Worm (Caenorhabditis elegans) whole organism, late embryonic: ENCODE measurements around the gene col-12.

Experiments used
- fkh-10 ChIP-seq: fragments of 150-350 bp; optimal IDR thresholded peaks from 2 replicates; lab custom pipeline; 2014; ENCODE audit warnings: missing biosample characterization, missing genetic modification reagents, missing genetic modification characterization
- rnt-1 ChIP-seq: sonication (generic microtip); optimal IDR thresholded peaks from 2 replicates; lab custom pipeline; 2016; ENCODE audit warnings: missing genetic modification characterization, missing compliant biosample characterization
- unc-86 ChIP-seq: sonication (generic microtip); optimal IDR thresholded peaks from 2 replicates; lab custom pipeline; 2016; ENCODE audit warnings: missing genetic modification characterization, missing compliant biosample characterization

DNA sequence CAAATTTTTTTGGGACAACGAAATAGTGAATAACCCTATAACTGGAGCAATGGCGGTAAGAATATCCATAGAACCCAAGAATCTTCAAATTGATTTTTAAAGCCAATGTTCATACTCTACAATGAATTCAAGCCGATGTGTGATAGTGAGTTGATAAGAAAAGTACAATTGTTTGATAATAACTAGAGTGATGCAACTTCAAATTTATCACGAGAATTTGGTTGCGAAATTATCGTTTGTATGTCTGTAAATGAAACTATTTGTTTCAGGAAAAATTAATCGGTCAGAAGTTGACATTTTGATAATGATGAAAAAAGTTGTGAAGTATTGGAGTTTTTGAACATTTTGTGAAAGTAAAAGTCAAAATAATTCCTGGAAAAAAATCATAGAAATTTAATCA, 25.7 kb downstream of the col-12 start:
- TF ChIP-seq rnt-1 = no peak
- no peak for TF ChIP-seq unc-86 (tag; lab: Kevin White, UChicago)
- TF ChIP-seq fkh-10 (GFP tag; lab: Kevin White, UChicago) = no peak
